Fruit fly (Drosophila melanogaster): ENCODE measurements around the gene HHEX.

dm6 chr3R:21090230-21091021 is 9.7 kb upstream of the HHEX start:
- TF ChIP-seq CTCF (optimal IDR thresholded peaks at IDR 0.05) (no peak), CG8478 (optimal IDR thresholded peaks at IDR 0.05) (no peak)

Data from S2 (cell line).